Worm (Caenorhabditis elegans): ENCODE data around the gene srd-48.

The srd-48 gene

ce11 chrX:12335808-12336207 is at the start of gene srd-48:
srd-48 (plus strand) TSS chrX:12336108.
- TF ChIP-seq ceh-62 (tag; optimal IDR thresholded peaks at IDR 0.05) (no peak), lim-7 (GFP tag; IDR thresholded peaks at IDR 0.05) (no peak), F10B5.3 (tag; optimal IDR thresholded peaks at IDR 0.05) (no peak), aha-1 (tag) (no peak), nhr-42 (GFP tag; IDR thresholded peaks at IDR 0.05) (no peak), mes-2 (tag; optimal IDR thresholded peaks at IDR 0.05; ENCODE audit: poor library complexity, severe bottlenecking) (no peak), snpc-1.2 (GFP tag; IDR thresholded peaks at IDR 0.05) (no peak), ZK337.2 (GFP tag; IDR thresholded peaks at IDR 0.05) (no peak), ctbp-1 (GFP tag; IDR thresholded peaks at IDR 0.05) (no peak), php-3 (GFP tag; IDR thresholded peaks at IDR 0.05) (no peak), tra-1 (GFP tag; IDR thresholded peaks at IDR 0.05) (no peak), dpl-1 (GFP tag; optimal IDR thresholded peaks at IDR 0.05) (no peak), mdl-1 (tag; optimal IDR thresholded peaks at IDR 0.05) (no peak), zip-2 (tag; optimal IDR thresholded peaks at IDR 0.05) (no peak), fkh-10 (GFP tag; optimal IDR thresholded peaks at IDR 0.05) (no peak), zfp-2 (tag; optimal IDR thresholded peaks at IDR 0.05) (no peak), hmg-1.1 (GFP tag; IDR thresholded peaks at IDR 0.05) (no peak), set-16 (GFP tag; IDR thresholded peaks at IDR 0.05) (no peak), cey-2 (tag; optimal IDR thresholded peaks at IDR 0.05; ENCODE audit: borderline replicate concordance, insufficient read depth) (no peak), spr-1 (tag; optimal IDR thresholded peaks at IDR 0.05) (no peak)

- TF ChIP-seq vab-7 (GFP tag; IDR thresholded peaks at IDR 0.05) (no peak), T26A8.4 (GFP tag; IDR thresholded peaks at IDR 0.05) (no peak), fos-1 (tag; optimal IDR thresholded peaks at IDR 0.05) (no peak), cey-2 (tag; optimal IDR thresholded peaks at IDR 0.05; ENCODE audit: borderline replicate concordance, insufficient read depth) (no peak), hmg-1.1 (GFP tag; IDR thresholded peaks at IDR 0.05) (no peak), mxl-3 (GFP tag; optimal IDR thresholded peaks at IDR 0.05) (no peak), egl-43 (GFP tag; IDR thresholded peaks at IDR 0.05) (no peak), ztf-11 (tag; optimal IDR thresholded peaks at IDR 0.05) (no peak), dpl-1 (GFP tag; optimal IDR thresholded peaks at IDR 0.05) (no peak)
These were observed 47.7 kb upstream of the srd-48 start, which contains the start of gene C04B4.5 for ce11 chrX:12288254-12288653. C04B4.5 (minus strand) TSS chrX:12288354.

DNA sequence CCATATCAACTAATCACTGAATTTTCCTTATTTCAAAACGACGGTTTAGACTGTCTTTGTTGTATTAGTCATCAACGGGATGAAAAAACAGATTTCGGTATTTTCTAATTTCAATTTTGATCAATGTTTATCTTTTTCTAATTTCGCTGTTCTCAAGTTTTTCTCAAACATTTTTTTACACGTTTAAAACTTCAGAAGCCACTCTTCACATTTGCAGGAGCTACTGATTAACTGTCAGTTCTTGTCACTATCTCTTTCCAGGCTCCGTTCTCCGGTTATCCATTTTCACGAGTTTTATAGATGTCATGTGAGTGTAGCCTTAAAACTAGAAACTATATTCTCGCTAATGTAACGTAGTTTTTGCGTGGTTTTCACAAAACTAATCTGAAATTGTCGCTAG is 45.4 kb upstream of the srd-48 start, which contains the start of gene C04B4.4:
C04B4.4 (plus strand) TSS at position 301 of the 400 bp plus-strand sequence.
- no peak for TF ChIP-seq dve-1 (tag; optimal IDR thresholded peaks at IDR 0.05; ENCODE audit: insufficient read depth)
- no peak for TF ChIP-seq madf-9 (GFP tag; conservative IDR thresholded peaks at IDR 0.05)
- no peak for TF ChIP-seq ama-1 (optimal IDR thresholded peaks at IDR 0.05)
- TF ChIP-seq dpl-1 (GFP tag; optimal IDR thresholded peaks at IDR 0.05): no peak
- TF ChIP-seq hmg-1.1 (GFP tag; IDR thresholded peaks at IDR 0.05): no peak
- no peak for TF ChIP-seq daf-19 (GFP tag; conservative IDR thresholded peaks at IDR 0.05)
- TF ChIP-seq T26A8.4 (GFP tag; IDR thresholded peaks at IDR 0.05): no peak
- no peak for TF ChIP-seq php-3 (GFP tag; IDR thresholded peaks at IDR 0.05)
- no peak for TF ChIP-seq F10B5.3 (tag; optimal IDR thresholded peaks at IDR 0.05)
- TF ChIP-seq F37D6.2 (tag; optimal IDR thresholded peaks at IDR 0.05): no peak
- no peak for TF ChIP-seq set-16 (GFP tag; IDR thresholded peaks at IDR 0.05)
- TF ChIP-seq sdz-12 (GFP tag; optimal IDR thresholded peaks at IDR 0.05): no peak
- TF ChIP-seq fkh-10 (GFP tag; optimal IDR thresholded peaks at IDR 0.05): no peak
- TF ChIP-seq rbr-2 (tag; optimal IDR thresholded peaks at IDR 0.05): no peak

ce11 chrX:12294263-12294662 is 41.6 kb upstream of the srd-48 start, which contains the start of gene W06D11.1:
W06D11.1 (plus strand) TSS chrX:12294563.
- TF ChIP-seq unc-62 (GFP tag; optimal IDR thresholded peaks at IDR 0.05 in 1 of 2): peak in 1 of 2 experiments; percentile 61
- no peak for TF ChIP-seq unc-62 (tag; optimal IDR thresholded peaks at IDR 0.05)
- no peak for TF ChIP-seq F10B5.3 (tag; optimal IDR thresholded peaks at IDR 0.05)
- no peak for TF ChIP-seq R02D3.7 (tag; optimal IDR thresholded peaks at IDR 0.05)
- no peak for TF ChIP-seq pqm-1 (tag; optimal IDR thresholded peaks at IDR 0.05)
- TF ChIP-seq egl-43 (GFP tag; IDR thresholded peaks at IDR 0.05): no peak
- no peak for TF ChIP-seq Y5F2A.4 (GFP tag; optimal IDR thresholded peaks at IDR 0.05)
